Fruit fly (Drosophila melanogaster) whole organism, adult: Measurements from ENCODE around the gene yellow-h.

ENCODE experiments used
- CG11617 ChIP-seq: fragments of 200-800 bp; sonication (Bioruptor generic); optimal IDR thresholded peaks from 2 replicates; lab custom pipeline; 2017; ENCODE audit warnings: mild to moderate bottlenecking, missing biosample characterization, missing genetic modification reagents, missing genetic modification characterization
- CG12768 ChIP-seq: fragments of 200-800 bp; sonication (Bioruptor generic); optimal IDR thresholded peaks from 2 replicates; lab custom pipeline; 2017; ENCODE audit warnings: missing biosample characterization, missing genetic modification characterization, mild to moderate bottlenecking, moderate library complexity, missing genetic modification reagents
- CG14711 ChIP-seq: fragments of 200-800 bp; sonication (Bioruptor generic); optimal IDR thresholded peaks from 2 replicates; lab custom pipeline; 2018; ENCODE audit warnings: missing biosample characterization, mild to moderate bottlenecking, missing genetic modification characterization, moderate library complexity
- CG1620 ChIP-seq: fragments of 200-800 bp; sonication (Bioruptor generic); optimal IDR thresholded peaks from 2 replicates; lab custom pipeline; 2016; ENCODE audit warnings: missing biosample characterization, missing genetic modification characterization
- CG33017 ChIP-seq: fragments of 200-800 bp; sonication (Bioruptor generic); optimal IDR thresholded peaks from 2 replicates; lab custom pipeline; 2018; ENCODE audit warnings: missing biosample characterization, mild to moderate bottlenecking, missing genetic modification characterization, moderate library complexity
- CG5204 ChIP-seq: fragments of 200-800 bp; sonication (Bioruptor generic); optimal IDR thresholded peaks from 2 replicates; lab custom pipeline; 2016; ENCODE audit warnings: missing biosample characterization, missing genetic modification characterization
- CG7045 ChIP-seq: fragments of 200-800 bp; sonication (Bioruptor generic); optimal IDR thresholded peaks from 2 replicates; lab custom pipeline; 2017; ENCODE audit warnings: missing biosample characterization, mild to moderate bottlenecking, missing genetic modification characterization
- CG7101 ChIP-seq: fragments of 200-800 bp; sonication (Bioruptor generic); optimal IDR thresholded peaks from 2 replicates; lab custom pipeline; 2018; ENCODE audit warnings: missing biosample characterization, mild to moderate bottlenecking, missing genetic modification characterization, moderate library complexity
- Clk ChIP-seq: fragments of 200-800 bp; sonication (Bioruptor generic); optimal IDR thresholded peaks from 2 replicates; lab custom pipeline; 2017; ENCODE audit warnings: missing biosample characterization, missing genetic modification characterization
- Crg-1 ChIP-seq: fragments of 200-800 bp; sonication (Bioruptor generic); optimal IDR thresholded peaks from 2 replicates; lab custom pipeline; 2016; ENCODE audit warnings: missing biosample characterization, missing genetic modification characterization
- Hr96 ChIP-seq: fragments of 200-800 bp; sonication (Bioruptor generic); optimal IDR thresholded peaks from 2 replicates; lab custom pipeline; 2016; ENCODE audit warnings: missing biosample characterization, missing genetic modification characterization
- Mnt ChIP-seq: fragments of 200-800 bp; sonication (Bioruptor generic); optimal IDR thresholded peaks from 2 replicates; lab custom pipeline; 2016; ENCODE audit warnings: missing biosample characterization, mild to moderate bottlenecking, missing genetic modification characterization
- bab1 ChIP-seq: fragments of 200-800 bp; sonication (Bioruptor generic); optimal IDR thresholded peaks from 3 replicates; lab custom pipeline; 2019; ENCODE audit warnings: missing biosample characterization, mild to moderate bottlenecking, missing genetic modification characterization, moderate library complexity
- cic ChIP-seq: fragments of 200-800 bp; sonication (Bioruptor generic); optimal IDR thresholded peaks from 2 replicates; lab custom pipeline; 2017; ENCODE audit warnings: missing biosample characterization, mild to moderate bottlenecking, missing genetic modification characterization, moderate library complexity
- cnc ChIP-seq, 2 experiments: fragments of >200 bp; optimal IDR thresholded peaks; 2 replicates each; lab custom pipeline; 2017
- kay ChIP-seq: fragments of 200-800 bp; sonication (Bioruptor generic); peaks from one replicate; lab custom pipeline; 2016; ENCODE audit warnings: missing biosample characterization, missing genetic modification characterization, borderline replicate concordance
- ovo ChIP-seq: fragments of 200-800 bp; sonication (Bioruptor generic); optimal IDR thresholded peaks from 2 replicates; lab custom pipeline; 2016; ENCODE audit warnings: missing biosample characterization, missing genetic modification characterization
- pad ChIP-seq: fragments of 200-800 bp; sonication (Bioruptor generic); optimal IDR thresholded peaks from 3 replicates; lab custom pipeline; 2017; ENCODE audit warnings: missing biosample characterization, missing genetic modification characterization, mild to moderate bottlenecking, moderate library complexity, missing genetic modification reagents
- tj ChIP-seq: fragments of 200-800 bp; sonication (Bioruptor generic); optimal IDR thresholded peaks from 3 replicates; lab custom pipeline; 2017; ENCODE audit warnings: missing biosample characterization, mild to moderate bottlenecking, missing genetic modification characterization, moderate library complexity
- toe ChIP-seq: fragments of 200-800 bp; sonication (Bioruptor generic); optimal IDR thresholded peaks from 2 replicates; lab custom pipeline; 2016; ENCODE audit warnings: missing biosample characterization, missing genetic modification characterization

The yellow-h gene

dm6 chr4:192540-192939, 35.2 kb upstream of the yellow-h start:
- TF ChIP-seq CG7045 (GFP tag; lab: Kevin White, UChicago) (no peak), Crg-1 (no peak), cic (GFP tag; lab: Kevin White, UChicago) (no peak), CG33017 (no peak), CG7101 (no peak), Hr96 (no peak), CG12768 (GFP tag; lab: Kevin White, UChicago) (no peak), toe (GFP tag; lab: Kevin White, UChicago) (no peak), CG5204 (GFP tag; lab: Kevin White, UChicago) (no peak), Mnt (no peak), CG14711 (no peak), kay (GFP tag; lab: Kevin White, UChicago) (no peak), CG11617 (GFP tag; lab: Kevin White, UChicago) (no peak), CG1620 (GFP tag; lab: Kevin White, UChicago) (no peak), Clk (GFP tag; lab: Kevin White, UChicago) (no peak), bab1 (GFP tag; lab: Kevin White, UChicago) (no peak), tj (GFP tag; lab: Kevin White, UChicago) (no peak), ovo (GFP tag; lab: Kevin White, UChicago) (no peak), pad (no peak)

dm6 chr4:193386-194334, 34.1 kb upstream of the yellow-h start, which contains the start of gene Abcd1:
Gene Abcd1 (minus strand): TSS chr4:193829.
- no peak for TF ChIP-seq CG14711
- no peak for TF ChIP-seq cic (GFP tag; lab: Kevin White, UChicago)
- peak; percentile 90 for TF ChIP-seq kay (GFP tag; lab: Kevin White, UChicago)
- TF ChIP-seq CG1620 (GFP tag; lab: Kevin White, UChicago), result no peak

dm6 chr4:205671-206252, 22.0 kb upstream of the yellow-h start, which contains the start of gene CG31998:
Gene CG31998 (minus strand): TSS chr4:205945.
- no peak for TF ChIP-seq kay (GFP tag; lab: Kevin White, UChicago)
- peak; percentile 42 for TF ChIP-seq CG5204 (GFP tag; lab: Kevin White, UChicago)
- TF ChIP-seq pad, result no peak
- peak; percentile 66 for TF ChIP-seq bab1 (GFP tag; lab: Kevin White, UChicago)
- TF ChIP-seq CG33017, result peak; percentile 9

dm6 chr4:210011-210649, 17.6 kb upstream of the yellow-h start, which contains the start of gene Crk:
Gene Crk (plus strand): TSS chr4:210224.
- TF ChIP-seq kay (GFP tag; lab: Kevin White, UChicago) (peak; percentile 75), CG5204 (GFP tag; lab: Kevin White, UChicago) (no peak), bab1 (GFP tag; lab: Kevin White, UChicago) (peak; percentile 3), CG1620 (GFP tag; lab: Kevin White, UChicago) (peak; percentile 33), toe (GFP tag; lab: Kevin White, UChicago) (no peak), CG7045 (GFP tag; lab: Kevin White, UChicago) (no peak)

- TF ChIP-seq tj (GFP tag; lab: Kevin White, UChicago) (no peak), CG5204 (GFP tag; lab: Kevin White, UChicago) (peak; percentile 14), kay (GFP tag; lab: Kevin White, UChicago) (peak; percentile 86), Hr96 (no peak), CG7045 (GFP tag; lab: Kevin White, UChicago) (no peak), cic (GFP tag; lab: Kevin White, UChicago) (peak; percentile 51)
Measured at dm6 chr4:225824-226223, 1.9 kb upstream of the yellow-h start.

dm6 chr4:226751-227150, 971 bp upstream of the yellow-h start:
- TF ChIP-seq cnc (optimal IDR thresholded peaks at IDR 0.05; lab: Kevin White, UChicago) (no peak), Clk (GFP tag; lab: Kevin White, UChicago) (no peak), CG11617 (GFP tag; lab: Kevin White, UChicago) (no peak), CG12768 (GFP tag; lab: Kevin White, UChicago) (no peak)

dm6 chr4:230430-230829, 2.7 kb downstream of the yellow-h start, which contains the start of gene CG1674:
Gene CG1674 (plus strand): TSS chr4:230730.
- TF ChIP-seq CG14711 (no peak), CG5204 (GFP tag; lab: Kevin White, UChicago) (no peak), Crg-1 (no peak), bab1 (GFP tag; lab: Kevin White, UChicago) (no peak), Hr96 (no peak), CG12768 (GFP tag; lab: Kevin White, UChicago) (no peak), CG1620 (GFP tag; lab: Kevin White, UChicago) (no peak), CG33017 (no peak), toe (GFP tag; lab: Kevin White, UChicago) (no peak), pad (no peak), Mnt (no peak), CG11617 (GFP tag; lab: Kevin White, UChicago) (no peak), cnc (optimal IDR thresholded peaks at IDR 0.05; lab: Kevin White, UChicago) (no peak), ovo (GFP tag; lab: Kevin White, UChicago) (no peak), cic (GFP tag; lab: Kevin White, UChicago) (no peak), tj (GFP tag; lab: Kevin White, UChicago) (no peak), kay (GFP tag; lab: Kevin White, UChicago) (no peak), CG7101 (no peak), Clk (GFP tag; lab: Kevin White, UChicago) (no peak)
